5 fruit fly cellular contexts compared by ENCODE assay signal in the genomic region with DNA sequence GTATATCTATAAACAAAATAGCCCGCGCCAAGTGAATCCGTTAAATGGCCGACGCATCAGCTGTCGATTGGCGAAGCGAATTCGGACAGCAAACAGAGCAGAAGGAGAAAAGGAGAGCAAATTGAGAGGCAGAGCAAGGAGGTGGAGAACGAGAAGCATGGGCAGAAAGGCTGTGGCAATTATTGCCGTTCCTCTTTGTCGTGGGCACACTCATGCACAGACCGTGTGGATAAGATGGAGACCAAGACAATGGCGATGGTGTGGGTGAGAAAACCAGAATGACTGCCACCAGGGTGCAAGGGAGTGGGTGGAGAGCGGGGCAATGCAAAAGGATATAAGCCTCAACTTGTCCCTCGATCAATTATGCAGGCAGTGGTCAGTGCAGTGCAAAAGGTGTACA.
TF ChIP-seq lines count a peak whose summit lies in the region.

No protein-coding gene starts in this region.

- no peak for TF ChIP-seq CTCF in whole organism, embryonic (GFP tag; optimal IDR thresholded peaks at IDR 0.05; lab: Kevin White, UChicago)

TF ChIP-seq in whole organism, adult, 20 proteins besides CTCF, POLR2A, EP300 and RAD21:
- TF ChIP-seq CG5204 (GFP tag; optimal IDR thresholded peaks at IDR 0.05; lab: Kevin White, UChicago), result no peak
- TF ChIP-seq pad (GFP tag; optimal IDR thresholded peaks at IDR 0.05; lab: Kevin White, UChicago), result peak; percentile 0
TF ChIP-seq in whole organism, adult: peak in this region for 1.

TF ChIP-seq in whole organism, embryonic, 481 proteins besides CTCF, POLR2A, EP300 and RAD21:
- TF ChIP-seq klu (GFP tag; IDR thresholded peaks at IDR 0.05; lab: Robert Waterston, UW), result no peak
- TF ChIP-seq onecut (GFP tag; IDR thresholded peaks at IDR 0.05; lab: Robert Waterston, UW), result no peak
- TF ChIP-seq CG13296 (GFP tag; optimal IDR thresholded peaks at IDR 0.05; lab: Kevin White, UChicago), result no peak
- TF ChIP-seq jumu (GFP tag; optimal IDR thresholded peaks at IDR 0.05; lab: Kevin White, UChicago), result no peak
- TF ChIP-seq nom (GFP tag; optimal IDR thresholded peaks at IDR 0.05; lab: Kevin White, UChicago), result peak; percentile 40
- TF ChIP-seq usp (GFP tag; optimal IDR thresholded peaks at IDR 0.05; lab: Kevin White, UChicago), result no peak
- TF ChIP-seq gfzf (GFP tag; optimal IDR thresholded peaks at IDR 0.05; lab: Kevin White, UChicago), result no peak
- no peak for TF ChIP-seq lbe (GFP tag; optimal IDR thresholded peaks at IDR 0.05; lab: Kevin White, UChicago)
- no peak for TF ChIP-seq CG6254 (GFP tag; optimal IDR thresholded peaks at IDR 0.05; lab: Kevin White, UChicago)
- TF ChIP-seq Med (GFP tag; lab: Kevin White, UChicago), result peak; percentile 22
- TF ChIP-seq fd64A (GFP tag; optimal IDR thresholded peaks at IDR 0.05; lab: Kevin White, UChicago), result no peak
- no peak for TF ChIP-seq kay (GFP tag; optimal IDR thresholded peaks at IDR 0.05; lab: Kevin White, UChicago)
- no peak for TF ChIP-seq MESR4 (GFP tag; optimal IDR thresholded peaks at IDR 0.05; lab: Kevin White, UChicago)
- no peak for TF ChIP-seq lilli (GFP tag; optimal IDR thresholded peaks at IDR 0.05; lab: Kevin White, UChicago)
- no peak for TF ChIP-seq twi (tag; optimal IDR thresholded peaks at IDR 0.05; lab: Kevin White, UChicago)
- no peak for TF ChIP-seq CG11696 (GFP tag; IDR thresholded peaks at IDR 0.05; lab: Robert Waterston, UW)
- no peak for TF ChIP-seq Taf1 (GFP tag; IDR thresholded peaks at IDR 0.05; lab: Robert Waterston, UW)

TF ChIP-seq in whole organism, prepupa, 60 proteins besides CTCF, POLR2A, EP300 and RAD21:
- TF ChIP-seq CG34406 (GFP tag; optimal IDR thresholded peaks at IDR 0.05; lab: Kevin White, UChicago) (no peak), ss (GFP tag; optimal IDR thresholded peaks at IDR 0.05; lab: Kevin White, UChicago) (no peak), Eip78C (GFP tag; lab: Kevin White, UChicago) (peak; percentile 65), Sox14 (GFP tag; optimal IDR thresholded peaks at IDR 0.05; lab: Kevin White, UChicago) (peak; percentile 14), CG6163 (GFP tag; IDR thresholded peaks at IDR 0.05; lab: Robert Waterston, UW) (peak; percentile 75), Eip75B (GFP tag; optimal IDR thresholded peaks at IDR 0.05; lab: Kevin White, UChicago) (peak; percentile 35)

TF ChIP-seq in whole organism, pupa, 21 proteins besides CTCF, POLR2A, EP300 and RAD21:
- TF ChIP-seq EcR (GFP tag; optimal IDR thresholded peaks at IDR 0.05; lab: Kevin White, UChicago), result peak; percentile 51
- no peak for TF ChIP-seq CG8159 (tag; optimal IDR thresholded peaks at IDR 0.05; lab: Kevin White, UChicago)

TF ChIP-seq in whole organism, wandering third instar larva, 38 proteins besides CTCF, POLR2A, EP300 and RAD21:
- TF ChIP-seq pan (optimal IDR thresholded peaks at IDR 0.05; lab: Kevin White, UChicago), result no peak
- TF ChIP-seq CrebA (GFP tag; optimal IDR thresholded peaks at IDR 0.05; lab: Kevin White, UChicago; ENCODE audit: borderline replicate concordance), result no peak
- TF ChIP-seq ey (GFP tag; optimal IDR thresholded peaks at IDR 0.05; lab: Kevin White, UChicago), result no peak
- TF ChIP-seq br (GFP tag; optimal IDR thresholded peaks at IDR 0.05; lab: Kevin White, UChicago), result no peak
- no peak for TF ChIP-seq Sp1 (GFP tag; optimal IDR thresholded peaks at IDR 0.05; lab: Kevin White, UChicago)
- peak; percentile 98 for TF ChIP-seq psq (GFP tag; optimal IDR thresholded peaks at IDR 0.05; lab: Kevin White, UChicago)
- TF ChIP-seq dsf (GFP tag; optimal IDR thresholded peaks at IDR 0.05; lab: Kevin White, UChicago; ENCODE audit: borderline replicate concordance), result no peak
- peak in 1 of 2 experiments; percentile 28 for TF ChIP-seq dl (GFP tag; optimal IDR thresholded peaks at IDR 0.05; lab: Kevin White, UChicago; ENCODE audit: insufficient read depth in 1 of 2, partially characterized antibody in 2 of 2)
- TF ChIP-seq h (GFP tag; optimal IDR thresholded peaks at IDR 0.05; lab: Kevin White, UChicago), result no peak
- no peak for TF ChIP-seq dmrt93B (GFP tag; optimal IDR thresholded peaks at IDR 0.05; lab: Kevin White, UChicago)
- TF ChIP-seq fru (GFP tag; optimal IDR thresholded peaks at IDR 0.05; lab: Kevin White, UChicago), result peak; percentile 31
